ENCODE assay signal across 2 fruit fly cellular contexts in genomic region chr3L:7161310-7161709, dm6.
TF ChIP-seq lines count a peak whose summit lies in the region.

No protein-coding gene starts in this region.

- TF ChIP-seq CTCF in whole organism, embryonic (GFP tag; optimal IDR thresholded peaks at IDR 0.05; lab: Kevin White, UChicago), result no peak

TF ChIP-seq in whole organism, embryonic, 481 proteins besides CTCF, POLR2A, EP300 and RAD21:
- TF ChIP-seq Dfd (GFP tag; optimal IDR thresholded peaks at IDR 0.05; lab: Kevin White, UChicago) (peak in 1 of 2 experiments; percentile 8), CG16813 (GFP tag; IDR thresholded peaks at IDR 0.05; lab: Robert Waterston, UW; ENCODE audit: partially characterized antibody) (0 out of 3 replicates have a peak, but pooled peaks have one; percentile 14), grau (tag; optimal IDR thresholded peaks at IDR 0.05; lab: Kevin White, UChicago) (no peak)

TF ChIP-seq in whole organism, wandering third instar larva, 38 proteins besides CTCF, POLR2A, EP300 and RAD21:
- TF ChIP-seq dmrt93B (GFP tag; optimal IDR thresholded peaks at IDR 0.05; lab: Kevin White, UChicago) (no peak), Dfd (GFP tag; optimal IDR thresholded peaks at IDR 0.05; lab: Kevin White, UChicago) (peak; percentile 93)
